Worm (Caenorhabditis elegans) whole organism, midembryonic: ENCODE measurements around the gene M05D6.3.

Experiments used
- T22C8.4 ChIP-seq: fragments of 200-800 bp; sonication (Bioruptor generic); IDR thresholded peaks from 2 replicates; pipeline ENCODE4 v1.3.6; 2022; ENCODE audit warnings: missing genetic modification characterization, missing compliant biosample characterization
- cog-1 ChIP-seq: sonication (generic microtip); optimal IDR thresholded peaks from 2 replicates; lab custom pipeline; 2016; ENCODE audit warnings: missing genetic modification characterization, missing compliant biosample characterization
- flt-1 ChIP-seq: fragments of 200-800 bp; sonication (Bioruptor generic); IDR thresholded peaks from 2 replicates; pipeline ENCODE4 v1.3.6; 2022; ENCODE audit warnings: missing genetic modification characterization, missing compliant biosample characterization
- klf-2 ChIP-seq: fragments of 200-800 bp; sonication (Bioruptor generic); conservative IDR thresholded peaks from 2 replicates; pipeline ENCODE4 v1.3.6; 2022; ENCODE audit warnings: missing genetic modification reagents, missing genetic modification characterization, missing compliant biosample characterization
- med-1 ChIP-seq: sonication (generic microtip); optimal IDR thresholded peaks from 2 replicates; lab custom pipeline; 2017; ENCODE audit warnings: missing genetic modification characterization, mild to moderate bottlenecking, missing compliant biosample characterization, antibody characterized with exemption, missing genetic modification reagents; ENCODE audit not compliant: insufficient read depth
- ref-1 ChIP-seq: fragments of 200-800 bp; sonication (Bioruptor generic); conservative IDR thresholded peaks from 2 replicates; pipeline ENCODE4 v1.3.6; 2022; ENCODE audit warnings: missing genetic modification reagents, missing genetic modification characterization, missing compliant biosample characterization
- tab-1 ChIP-seq: fragments of 200-800 bp; sonication (Bioruptor generic); IDR thresholded peaks from 2 replicates; pipeline ENCODE4 v1.3.6; 2022; ENCODE audit warnings: missing genetic modification characterization, missing compliant biosample characterization
- ztf-23 ChIP-seq: fragments of 200-800 bp; sonication (Bioruptor generic); IDR thresholded peaks from 2 replicates; pipeline ENCODE4 v1.3.6; 2022; ENCODE audit warnings: missing genetic modification reagents, missing genetic modification characterization, missing compliant biosample characterization
- ztf-29 ChIP-seq: fragments of 200-800 bp; sonication (Bioruptor generic); IDR thresholded peaks from 2 replicates; pipeline ENCODE4 v1.3.6; 2022; ENCODE audit warnings: missing genetic modification reagents, missing genetic modification characterization, missing compliant biosample characterization

The M05D6.3 gene

DNA sequence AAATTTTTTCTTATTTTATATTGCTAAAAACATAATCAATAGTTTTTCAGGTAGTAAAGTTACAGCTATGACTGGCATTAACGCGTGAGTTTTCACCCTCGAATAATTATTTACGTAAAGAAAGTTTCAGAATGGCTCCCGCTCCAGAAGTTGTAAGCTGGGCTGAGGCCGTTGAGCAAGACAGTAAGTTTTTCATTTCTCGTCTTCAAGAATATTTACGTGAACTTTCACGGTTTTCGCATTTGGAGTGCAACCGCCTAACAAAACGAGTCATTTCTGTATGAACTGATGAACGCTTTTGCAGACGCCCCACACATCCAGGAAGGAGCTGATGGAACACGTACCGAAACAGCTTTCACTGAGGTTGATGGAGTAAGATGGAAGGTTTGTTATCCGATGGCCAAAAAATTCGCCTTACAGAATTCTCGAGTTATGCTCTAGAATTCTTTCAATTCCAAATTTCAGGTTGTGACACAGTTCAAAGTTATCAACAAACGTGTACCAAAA, 32.8 kb upstream of the M05D6.3 start, which contains the start of gene eif-3.G:
eif-3.G (plus strand) TSS at position 51 of the 507 bp plus-strand sequence.
- TF ChIP-seq flt-1 (GFP tag; lab: Robert Waterston, UW) (no peak), T22C8.4 (GFP tag; lab: Robert Waterston, UW) (no peak), cog-1 (tag; lab: Kevin White, UChicago) (no peak), tab-1 (GFP tag; lab: Robert Waterston, UW) (no peak), ztf-23 (no peak), ref-1 (no peak), ztf-29 (no peak), klf-2 (GFP tag; lab: Robert Waterston, UW) (no peak), med-1 (GFP tag; lab: Kevin White, UChicago) (no peak)

DNA sequence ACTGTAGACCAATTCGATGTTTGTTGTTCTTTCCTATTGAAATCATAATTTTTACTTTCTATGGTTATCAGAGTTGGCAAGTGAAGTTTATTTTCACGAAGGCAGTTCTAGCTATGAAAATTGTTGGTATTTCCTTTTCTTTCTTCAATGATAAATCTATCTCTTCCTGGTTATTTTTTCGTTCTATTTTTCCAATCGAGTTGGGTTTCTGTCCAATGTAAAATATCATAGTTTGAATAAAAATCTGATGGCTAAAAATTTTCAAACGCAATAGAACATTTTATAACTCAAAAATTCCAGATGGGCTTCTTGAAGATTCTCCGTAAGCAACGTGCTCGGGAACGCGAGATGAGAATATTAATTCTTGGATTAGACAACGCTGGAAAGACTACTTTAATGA, 31.6 kb upstream of the M05D6.3 start, which contains the start of gene evl-20:
evl-20 (plus strand) TSS at position 301 of the 400 bp plus-strand sequence.
- TF ChIP-seq ztf-23 (no peak), T22C8.4 (GFP tag; lab: Robert Waterston, UW) (no peak), ztf-29 (no peak), med-1 (GFP tag; lab: Kevin White, UChicago) (no peak), klf-2 (GFP tag; lab: Robert Waterston, UW) (no peak)

DNA sequence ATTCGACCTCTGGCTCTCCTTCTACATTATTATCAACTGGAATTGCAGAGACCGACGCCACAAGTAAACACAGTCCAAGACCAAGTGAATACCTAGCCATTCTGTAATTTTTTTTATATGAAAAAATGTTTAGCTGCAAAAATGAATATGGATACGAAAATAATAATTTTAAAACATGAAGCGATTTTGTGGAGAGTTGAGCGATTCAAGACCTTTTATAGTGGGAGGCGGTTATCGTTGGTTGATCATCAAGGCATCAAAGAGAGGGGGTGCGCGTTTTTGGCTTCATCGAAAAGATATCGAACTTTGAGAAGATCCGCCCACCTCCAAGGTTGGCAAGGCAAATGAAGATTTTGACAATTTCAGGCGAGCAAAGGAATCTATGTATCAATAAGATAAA, 28.8 kb upstream of the M05D6.3 start, which contains the start of gene cut-3:
cut-3 (minus strand) TSS at position 101 of the 400 bp plus-strand sequence.
- TF ChIP-seq ztf-23 (no peak), cog-1 (tag; lab: Kevin White, UChicago) (no peak), T22C8.4 (GFP tag; lab: Robert Waterston, UW) (no peak), ztf-29 (no peak), flt-1 (GFP tag; lab: Robert Waterston, UW) (no peak), klf-2 (GFP tag; lab: Robert Waterston, UW) (no peak), ref-1 (no peak), tab-1 (GFP tag; lab: Robert Waterston, UW) (no peak), med-1 (GFP tag; lab: Kevin White, UChicago) (no peak)

DNA sequence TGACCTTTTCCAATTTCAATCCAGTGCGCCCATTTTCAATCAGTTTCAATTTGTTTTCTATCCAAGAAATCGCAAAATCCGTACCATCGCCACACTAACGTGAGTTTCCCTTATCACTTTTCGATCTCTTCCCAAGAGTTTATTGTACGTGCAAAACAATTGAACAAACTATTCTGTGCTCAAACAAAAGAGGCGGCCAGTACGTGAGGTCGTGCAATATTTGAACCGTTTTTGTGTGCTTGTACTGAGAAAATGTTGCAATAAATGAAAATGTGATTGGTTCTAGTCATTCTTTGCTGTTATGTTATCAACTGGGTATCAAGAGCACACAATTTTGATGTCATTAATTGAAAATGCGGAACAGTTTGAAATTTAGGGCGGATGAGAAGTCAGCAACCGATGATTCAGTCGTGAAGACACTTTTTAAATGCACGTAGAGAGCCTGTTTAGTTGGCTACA, 25.9 kb upstream of the M05D6.3 start, which contains the start of gene F22B5.4:
F22B5.4 (plus strand) TSS at position 51 of the 459 bp plus-strand sequence.
- no peak for TF ChIP-seq ztf-29
- TF ChIP-seq flt-1 (GFP tag; lab: Robert Waterston, UW): no peak
- no peak for TF ChIP-seq ztf-23
- no peak for TF ChIP-seq tab-1 (GFP tag; lab: Robert Waterston, UW)
- TF ChIP-seq klf-2 (GFP tag; lab: Robert Waterston, UW): no peak
- TF ChIP-seq cog-1 (tag; lab: Kevin White, UChicago): no peak
- TF ChIP-seq T22C8.4 (GFP tag; lab: Robert Waterston, UW): no peak
- TF ChIP-seq med-1 (GFP tag; lab: Kevin White, UChicago): no peak
- no peak for TF ChIP-seq ref-1

DNA sequence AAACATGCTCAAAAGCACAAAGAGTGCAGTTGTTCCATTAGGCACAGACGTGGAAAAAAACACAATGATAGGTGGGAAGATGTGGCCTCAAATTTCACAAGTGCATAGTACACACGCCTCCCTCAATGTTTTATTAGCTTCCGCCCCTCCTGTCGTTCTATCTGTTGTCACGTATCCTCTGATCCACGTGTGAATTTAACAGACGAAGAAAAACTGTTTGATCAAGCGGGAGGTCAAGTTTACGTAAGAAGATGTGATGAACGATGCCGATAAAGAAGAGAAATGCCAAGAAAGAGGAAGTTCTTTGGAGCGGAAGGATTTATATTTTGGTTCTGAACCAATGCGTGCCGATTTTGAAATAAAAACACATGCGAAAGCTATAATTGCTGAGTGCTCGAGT, 24.8 kb upstream of the M05D6.3 start:
- TF ChIP-seq tab-1 (GFP tag; lab: Robert Waterston, UW): no peak
- TF ChIP-seq ref-1: no peak
- no peak for TF ChIP-seq cog-1 (tag; lab: Kevin White, UChicago)
- no peak for TF ChIP-seq klf-2 (GFP tag; lab: Robert Waterston, UW)
- TF ChIP-seq flt-1 (GFP tag; lab: Robert Waterston, UW): no peak
- no peak for TF ChIP-seq ztf-29
- TF ChIP-seq ztf-23: no peak
- TF ChIP-seq T22C8.4 (GFP tag; lab: Robert Waterston, UW): no peak
- TF ChIP-seq med-1 (GFP tag; lab: Kevin White, UChicago): no peak

DNA sequence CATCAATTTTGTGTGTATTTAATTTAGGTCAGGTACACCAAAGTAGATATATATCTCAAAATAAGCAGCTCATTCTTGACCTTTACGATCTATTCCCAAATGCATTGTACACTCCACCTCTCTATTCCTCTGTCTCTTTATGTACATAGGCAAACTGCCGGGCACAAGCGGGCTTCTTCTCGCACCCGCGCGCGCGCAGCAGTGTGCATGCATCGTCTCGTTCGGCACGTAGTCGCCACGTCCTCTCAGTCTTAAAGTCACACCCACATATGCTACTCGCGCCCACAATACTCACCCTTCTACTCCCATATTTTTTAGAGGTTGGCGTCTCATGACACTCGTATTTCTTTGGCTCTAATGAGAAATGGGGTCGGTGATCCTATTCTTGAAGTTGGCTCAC, 24.1 kb upstream of the M05D6.3 start:
- TF ChIP-seq T22C8.4 (GFP tag; lab: Robert Waterston, UW): no peak
- no peak for TF ChIP-seq cog-1 (tag; lab: Kevin White, UChicago)
- TF ChIP-seq tab-1 (GFP tag; lab: Robert Waterston, UW): no peak
- TF ChIP-seq flt-1 (GFP tag; lab: Robert Waterston, UW): no peak
- no peak for TF ChIP-seq ztf-23
- TF ChIP-seq med-1 (GFP tag; lab: Kevin White, UChicago): no peak
- no peak for TF ChIP-seq klf-2 (GFP tag; lab: Robert Waterston, UW)
- TF ChIP-seq ref-1: no peak
- TF ChIP-seq ztf-29: no peak

DNA sequence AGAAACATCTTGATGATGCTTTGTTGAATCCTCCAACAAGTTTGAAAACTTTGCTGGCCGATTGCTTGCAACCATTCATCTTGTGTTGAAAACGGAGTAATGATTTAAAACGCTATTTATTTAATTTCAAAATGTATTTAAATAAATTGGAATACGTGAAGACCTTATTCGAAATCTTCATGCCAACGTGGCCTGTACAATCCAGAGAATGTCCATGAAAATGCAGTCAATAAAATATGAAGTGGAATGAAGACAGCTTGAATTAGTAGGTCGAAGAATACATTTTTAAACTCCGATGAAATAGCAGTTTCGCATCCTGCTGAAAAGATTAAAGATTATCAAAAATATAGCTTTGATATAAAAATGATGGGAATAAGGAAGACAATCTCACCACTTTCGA, 21.1 kb upstream of the M05D6.3 start, which contains the start of gene F22B5.5:
F22B5.5 (minus strand) TSS at position 101 of the 400 bp plus-strand sequence.
- TF ChIP-seq ref-1: no peak
- no peak for TF ChIP-seq T22C8.4 (GFP tag; lab: Robert Waterston, UW)
- TF ChIP-seq med-1 (GFP tag; lab: Kevin White, UChicago): no peak
- no peak for TF ChIP-seq cog-1 (tag; lab: Kevin White, UChicago)

DNA sequence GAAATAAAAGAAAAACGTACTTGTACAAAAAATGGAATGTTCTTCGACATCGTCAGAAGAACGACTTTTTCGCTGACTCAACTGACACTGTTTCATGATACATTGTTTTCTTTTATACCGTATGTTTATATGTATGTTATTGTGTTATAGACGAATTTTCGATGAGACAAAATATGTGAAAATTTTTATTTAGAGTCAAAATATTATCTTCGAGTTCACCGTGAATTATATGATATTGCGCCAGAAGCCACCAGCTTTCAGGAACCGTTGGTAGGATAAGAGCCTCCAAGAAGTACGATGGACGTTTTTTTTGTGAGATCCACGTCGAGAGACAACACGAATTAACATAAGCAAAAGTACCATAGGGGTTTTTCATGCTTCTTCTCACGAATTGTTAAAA, 19.5 kb upstream of the M05D6.3 start, which contains the start of gene F22B5.6:
F22B5.6 (minus strand) TSS at position 101 of the 400 bp plus-strand sequence.
- TF ChIP-seq tab-1 (GFP tag; lab: Robert Waterston, UW) (no peak), flt-1 (GFP tag; lab: Robert Waterston, UW) (no peak), klf-2 (GFP tag; lab: Robert Waterston, UW) (no peak), cog-1 (tag; lab: Kevin White, UChicago) (no peak), med-1 (GFP tag; lab: Kevin White, UChicago) (no peak), ztf-29 (no peak), T22C8.4 (GFP tag; lab: Robert Waterston, UW) (no peak), ref-1 (no peak), ztf-23 (no peak)

DNA sequence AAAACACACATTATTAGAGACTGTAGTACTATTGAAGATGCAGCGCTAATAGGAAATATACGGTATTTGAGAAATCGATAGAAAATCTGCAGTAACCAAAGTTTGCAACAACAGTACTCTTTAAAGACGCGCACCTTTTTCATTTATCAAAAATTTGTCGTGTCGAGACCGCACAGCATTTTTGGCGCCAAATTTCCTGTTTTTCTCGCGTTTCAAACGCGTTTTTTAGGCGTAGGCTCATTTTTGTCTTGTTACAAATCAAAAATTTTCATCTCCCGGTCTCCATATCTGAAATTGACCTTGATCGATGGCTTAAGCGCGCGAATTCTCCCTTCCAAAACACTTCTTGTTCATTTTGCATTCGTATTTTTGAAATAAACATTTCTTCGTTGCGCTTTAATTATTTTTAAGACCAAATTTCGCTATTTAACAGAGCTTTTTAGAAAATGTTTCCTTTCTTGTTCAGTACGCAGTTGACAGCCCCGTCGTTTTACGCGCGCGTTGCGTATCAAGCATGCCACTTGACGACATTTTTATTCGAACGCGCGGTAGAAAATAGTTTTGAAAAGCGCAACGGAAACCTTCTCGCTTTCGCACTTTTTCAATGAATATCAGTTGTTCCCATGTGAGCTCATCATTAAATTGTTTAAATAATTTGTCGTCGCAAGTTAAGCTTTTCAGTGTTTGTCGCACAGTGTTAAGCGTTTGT, 18.7 kb upstream of the M05D6.3 start:
- no peak for TF ChIP-seq cog-1 (tag; lab: Kevin White, UChicago)
- no peak for TF ChIP-seq ref-1
- no peak for TF ChIP-seq ztf-29
- no peak for TF ChIP-seq med-1 (GFP tag; lab: Kevin White, UChicago)
- no peak for TF ChIP-seq klf-2 (GFP tag; lab: Robert Waterston, UW)
- TF ChIP-seq tab-1 (GFP tag; lab: Robert Waterston, UW): no peak
- no peak for TF ChIP-seq flt-1 (GFP tag; lab: Robert Waterston, UW)
- TF ChIP-seq ztf-23: no peak
- TF ChIP-seq T22C8.4 (GFP tag; lab: Robert Waterston, UW): no peak
